Fruit fly (Drosophila melanogaster): ENCODE measurements around the gene CG42780.

Gene CG42780

dm6 chrX:7336962-7337844 is 5.2 kb upstream of the CG42780 start, which contains the start of gene CBP (continued):
- TF ChIP-seq sima (GFP tag; optimal IDR thresholded peaks at IDR 0.05) (peak; percentile 88), B-H1 (GFP tag; IDR thresholded peaks at IDR 0.05) (peak; percentile 94), CG15269 (tag; optimal IDR thresholded peaks at IDR 0.05) (peak; percentile 98), CG3281 (GFP tag; optimal IDR thresholded peaks at IDR 0.05) (peak; percentile 96), gcm (GFP tag; optimal IDR thresholded peaks at IDR 0.05) (peak; percentile 99), CG4328 (GFP tag; optimal IDR thresholded peaks at IDR 0.05) (peak; percentile 93), CG15696 (tag; optimal IDR thresholded peaks at IDR 0.05) (peak; percentile 97), chm (GFP tag; IDR thresholded peaks at IDR 0.05) (peak; percentile 96), dmrt11E (tag; optimal IDR thresholded peaks at IDR 0.05) (peak; percentile 99), en (GFP tag; optimal IDR thresholded peaks at IDR 0.05) (peak; percentile 97), jigr1 (GFP tag; IDR thresholded peaks at IDR 0.05) (peak; percentile 91), CG12299 (tag; optimal IDR thresholded peaks at IDR 0.05) (peak; percentile 97), CG4360 (GFP tag; IDR thresholded peaks at IDR 0.05) (peak; percentile 75), cad (GFP tag; optimal IDR thresholded peaks at IDR 0.05) (no peak), Ssrp (tag; optimal IDR thresholded peaks at IDR 0.05) (peak; percentile 97), Bteb2 (GFP tag; optimal IDR thresholded peaks at IDR 0.05) (peak; percentile 94), fd96Cb (tag; optimal IDR thresholded peaks at IDR 0.05) (peak; percentile 99), Sox102F (GFP tag; optimal IDR thresholded peaks at IDR 0.05) (peak; percentile 98), CG1529 (GFP tag; optimal IDR thresholded peaks at IDR 0.05) (peak; percentile 97), CG11696 (GFP tag; IDR thresholded peaks at IDR 0.05) (peak; percentile 100), Abd-B (GFP tag; optimal IDR thresholded peaks at IDR 0.05) (peak; percentile 95), CHES-1-like (GFP tag; optimal IDR thresholded peaks at IDR 0.05) (peak; percentile 94), lab (GFP tag; optimal IDR thresholded peaks at IDR 0.05) (peak; percentile 98), CG16815 (GFP tag; optimal IDR thresholded peaks at IDR 0.05) (peak; percentile 97), dpn (GFP tag; optimal IDR thresholded peaks at IDR 0.05) (peak; percentile 97 to 98), disco-r (GFP tag; optimal IDR thresholded peaks at IDR 0.05) (peak; percentile 94), CG10462 (GFP tag; optimal IDR thresholded peaks at IDR 0.05) (peak; percentile 97), kni (GFP tag; optimal IDR thresholded peaks at IDR 0.05) (peak; percentile 96), Hr78 (GFP tag; optimal IDR thresholded peaks at IDR 0.05) (peak in 1 of 2 experiments; percentile 90), Hmx (GFP tag; optimal IDR thresholded peaks at IDR 0.05) (peak; percentile 85), Hand (GFP tag; optimal IDR thresholded peaks at IDR 0.05) (peak; percentile 95), Hmr (GFP tag; optimal IDR thresholded peaks at IDR 0.05) (peak; percentile 97), CG2129 (GFP tag; IDR thresholded peaks at IDR 0.05; ENCODE audit: partially characterized antibody) (no peak), CG6175 (GFP tag; IDR thresholded peaks at IDR 0.05) (peak; percentile 82; the same call in 2 of the 3 replicates), Ptx1 (GFP tag; IDR thresholded peaks at IDR 0.05) (peak; percentile 97), fd64A (GFP tag; optimal IDR thresholded peaks at IDR 0.05) (peak; percentile 97), CG14710 (tag; optimal IDR thresholded peaks at IDR 0.05) (peak; percentile 98), Optix (GFP tag; IDR thresholded peaks at IDR 0.05) (peak; percentile 97), CG17359 (tag; optimal IDR thresholded peaks at IDR 0.05) (peak; percentile 99), NfI (GFP tag; optimal IDR thresholded peaks at IDR 0.05) (peak; percentile 97), emc (GFP tag; optimal IDR thresholded peaks at IDR 0.05) (peak; percentile 92), Rfx (GFP tag; IDR thresholded peaks at IDR 0.05) (peak; percentile 93), exex (tag; optimal IDR thresholded peaks at IDR 0.05) (peak; percentile 78), Mad (GFP tag; optimal IDR thresholded peaks at IDR 0.05) (peak; percentile 96), CG13296 (GFP tag; optimal IDR thresholded peaks at IDR 0.05) (peak; percentile 97), CG18011 (GFP tag; optimal IDR thresholded peaks at IDR 0.05) (peak; percentile 85), CG7745 (tag; optimal IDR thresholded peaks at IDR 0.05) (peak; percentile 79)
